Fruit fly (Drosophila melanogaster) whole organism, embryonic: ENCODE results near the gene CG18557.

Source experiments
- CG1792 ChIP-seq: fragments of 200-800 bp; sonication (Bioruptor generic); optimal IDR thresholded peaks from 2 replicates; lab custom pipeline; 2016; ENCODE audit warnings: missing biosample characterization, missing genetic modification characterization
- CG42726 ChIP-seq: fragments of 200-800 bp; sonication (Bioruptor generic); IDR thresholded peaks from 2 replicates; pipeline ENCODE4 v1.3.6; 2022; ENCODE audit warnings: missing biosample characterization, missing genetic modification characterization; ENCODE audit not compliant: partially characterized antibody
- ap ChIP-seq: fragments of 200-800 bp; sonication (Bioruptor generic); IDR thresholded peaks from 2 replicates; pipeline ENCODE4 v1.3.6; 2022; ENCODE audit warnings: missing biosample characterization, missing genetic modification characterization
- psq ChIP-seq: fragments of 200-800 bp; sonication (Bioruptor generic); optimal IDR thresholded peaks from 2 replicates; lab custom pipeline; 2017; ENCODE audit warnings: missing biosample characterization, missing genetic modification characterization
- seq ChIP-seq: fragments of 200-800 bp; sonication (Bioruptor generic); IDR thresholded peaks from 2 replicates; pipeline ENCODE4 v1.3.6; 2022; ENCODE audit warnings: missing biosample characterization, missing genetic modification characterization
- sim ChIP-seq: fragments of 200-800 bp; sonication (Bioruptor generic); IDR thresholded peaks from 2 replicates; pipeline ENCODE4 v1.3.6; 2022; ENCODE audit warnings: missing biosample characterization, missing genetic modification characterization
- wek ChIP-seq: fragments of 200-800 bp; sonication (Bioruptor generic); optimal IDR thresholded peaks from 3 replicates; lab custom pipeline; 2018; ENCODE audit warnings: missing biosample characterization, mild to moderate bottlenecking, missing genetic modification characterization, moderate library complexity

DNA sequence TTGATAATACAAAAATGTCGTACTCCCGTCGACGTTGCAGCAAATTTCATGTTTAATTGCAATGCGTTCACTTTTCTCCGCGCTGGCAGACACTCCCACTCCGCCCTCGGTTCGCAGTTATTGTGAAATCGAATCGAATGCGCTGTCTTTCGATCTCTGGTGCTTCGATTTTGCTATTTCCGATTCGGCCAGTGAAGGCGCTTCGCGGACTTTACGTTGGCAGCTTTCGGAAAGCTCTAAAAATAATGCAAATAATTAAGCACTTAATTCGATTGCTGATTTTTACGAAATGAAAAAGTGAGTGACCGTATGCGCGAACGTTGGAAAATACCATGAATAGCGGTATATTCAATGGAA lies 28.6 kb upstream of the CG18557 start, which contains the start of gene Ifrd1:
- TF ChIP-seq CG42726 (GFP tag; lab: Robert Waterston, UW) (no peak), seq (no peak), sim (GFP tag; lab: Robert Waterston, UW) (no peak), ap (GFP tag; lab: Robert Waterston, UW) (no peak), wek (GFP tag; lab: Kevin White, UChicago) (no peak), psq (GFP tag; lab: Kevin White, UChicago) (no peak), CG1792 (GFP tag; lab: Kevin White, UChicago) (no peak)
